Worm (Caenorhabditis elegans): ENCODE data around the gene F07B10.4.

- TF ChIP-seq dpl-1 (GFP tag; optimal IDR thresholded peaks at IDR 0.05) (no peak), unc-39 (tag; optimal IDR thresholded peaks at IDR 0.05) (no peak), lin-13 (GFP tag; optimal IDR thresholded peaks at IDR 0.05) (no peak), lsy-2 (tag; optimal IDR thresholded peaks at IDR 0.05) (no peak), aha-1 (tag) (no peak), ama-1 (optimal IDR thresholded peaks at IDR 0.05) (no peak), nhr-77 (tag; optimal IDR thresholded peaks at IDR 0.05) (no peak), skn-1 (tag; optimal IDR thresholded peaks at IDR 0.05) (no peak), jun-1 (tag; optimal IDR thresholded peaks at IDR 0.05) (no peak)
Observed at ce11 chrV:11231177-11231576, 31.7 kb downstream of the F07B10.4 start.
